Worm (Caenorhabditis elegans): ENCODE measurements around the gene ZK546.2.
A peak's percentile ranks its signal among the peaks of the same experiment; 100 is the strongest.
"Not testable (repeated sequence)": the region's sequence is repeated elsewhere in the genome, so short reads cannot be mapped to it uniquely, and the experiment has no call there.

ZK546.2 gene

DNA sequence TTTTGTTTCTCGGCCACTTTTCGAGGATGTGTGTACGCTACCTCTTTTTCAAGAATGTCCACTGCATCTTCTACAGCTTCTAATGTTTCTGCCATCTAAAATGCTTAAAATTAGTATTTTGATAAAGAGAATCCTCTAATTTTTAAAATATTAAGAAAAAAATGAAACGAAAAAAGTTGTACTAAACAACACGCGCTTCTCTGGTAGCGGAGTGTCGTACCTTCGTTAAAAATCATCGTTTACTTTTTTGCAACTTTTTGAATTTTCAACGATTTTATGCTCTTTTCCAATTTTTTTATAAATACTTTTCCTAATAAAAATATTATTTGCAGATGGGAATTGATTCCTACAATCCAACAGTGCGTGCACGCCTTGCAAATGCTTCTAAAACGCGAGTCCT lies at the start of gene ZK546.2, which contains the start of gene gldi-11:
Gene ZK546.2, plus strand, starts transcription at position 333 of the 400 bp plus-strand sequence.
Gene gldi-11, minus strand, starts transcription at position 95 of the 400 bp plus-strand sequence.
- TF ChIP-seq pha-4 (tag; optimal IDR thresholded peaks at IDR 0.05) (no peak), elt-3 (tag; optimal IDR thresholded peaks at IDR 0.05) (no peak), drap-1 (GFP tag; optimal IDR thresholded peaks at IDR 0.05) (no peak), mls-2 (tag; optimal IDR thresholded peaks at IDR 0.05) (no peak), unc-62 (GFP tag; optimal IDR thresholded peaks at IDR 0.05) (no peak), lin-32 (GFP tag; optimal IDR thresholded peaks at IDR 0.05) (no peak), mab-5 (tag; optimal IDR thresholded peaks at IDR 0.05) (no peak), ceh-39 (tag; optimal IDR thresholded peaks at IDR 0.05) (no peak)

DNA sequence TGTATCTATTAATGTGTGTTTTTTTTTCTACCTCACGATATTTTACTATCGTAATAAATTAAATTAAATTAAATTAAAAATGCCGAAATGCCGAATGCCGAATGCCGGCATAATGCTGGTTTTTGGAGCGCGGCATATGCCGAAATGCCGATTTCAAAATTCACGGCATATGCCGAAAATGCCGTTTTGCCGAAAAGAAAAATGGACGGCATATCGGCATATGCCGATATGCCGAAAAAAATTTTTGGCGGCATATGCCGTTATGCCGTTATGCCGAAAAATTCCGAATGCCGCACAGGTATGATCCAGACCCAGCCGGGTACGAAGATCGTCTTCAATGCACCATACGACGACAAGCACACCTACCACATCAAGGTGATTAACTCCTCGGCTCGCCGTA lies 47.3 kb upstream of the ZK546.2 start, which contains the start of gene msp-32:
Gene msp-32, plus strand, starts transcription at position 301 of the 400 bp plus-strand sequence.
- not testable (repeated sequence) for TF ChIP-seq tbx-8, ceh-83, ceh-43 (GFP tag; optimal IDR thresholded peaks at IDR 0.05)

DNA sequence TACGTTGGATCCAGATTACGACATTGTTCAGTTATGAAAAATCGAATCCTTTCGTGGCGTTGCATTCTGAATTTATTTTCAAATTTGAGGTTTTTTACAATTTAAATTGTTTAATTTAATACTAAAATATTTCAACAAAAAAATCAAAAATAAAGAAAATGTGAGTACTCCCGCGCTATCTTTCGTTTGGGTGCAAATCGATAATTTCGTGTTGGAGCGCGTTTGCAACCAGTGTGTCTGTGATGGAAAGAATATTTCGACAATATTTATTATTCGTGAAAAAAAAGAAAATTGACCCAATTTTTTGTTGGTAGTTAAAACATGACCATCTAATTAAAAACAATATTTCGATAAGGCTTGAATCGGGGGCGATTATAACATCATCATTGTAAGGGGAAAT lies 43.8 kb upstream of the ZK546.2 start, which contains the start of gene R05F9.9:
Gene R05F9.9, minus strand, starts transcription at position 66 of the 400 bp plus-strand sequence.
- TF ChIP-seq M03D4.4 (tag; optimal IDR thresholded peaks at IDR 0.05) (no peak), lsy-2 (tag; optimal IDR thresholded peaks at IDR 0.05) (peak; percentile 37), cnd-1 (tag; optimal IDR thresholded peaks at IDR 0.05) (no peak), flh-1 (GFP tag; optimal IDR thresholded peaks at IDR 0.05) (no peak), tbx-8 (GFP tag; optimal IDR thresholded peaks at IDR 0.05) (no peak), unc-120 (tag; optimal IDR thresholded peaks at IDR 0.05; ENCODE audit: poor library complexity, severe bottlenecking) (no peak), ces-1 (GFP tag; optimal IDR thresholded peaks at IDR 0.05) (peak; percentile 29), mep-1 (tag; optimal IDR thresholded peaks at IDR 0.05) (peak; percentile 46), lin-32 (GFP tag; optimal IDR thresholded peaks at IDR 0.05) (no peak), blmp-1 (tag; optimal IDR thresholded peaks at IDR 0.05) (no peak), sptf-1 (tag; optimal IDR thresholded peaks at IDR 0.05) (no peak), sem-2 (GFP tag; optimal IDR thresholded peaks at IDR 0.05) (no peak), mab-5 (tag; optimal IDR thresholded peaks at IDR 0.05) (no peak), nhr-76 (tag; optimal IDR thresholded peaks at IDR 0.05) (no peak), ceh-39 (tag; optimal IDR thresholded peaks at IDR 0.05) (peak; percentile 75), mls-2 (tag; optimal IDR thresholded peaks at IDR 0.05) (no peak), pha-4 (tag; optimal IDR thresholded peaks at IDR 0.05) (no peak), ceh-83 (GFP tag; optimal IDR thresholded peaks at IDR 0.05) (no peak)

DNA sequence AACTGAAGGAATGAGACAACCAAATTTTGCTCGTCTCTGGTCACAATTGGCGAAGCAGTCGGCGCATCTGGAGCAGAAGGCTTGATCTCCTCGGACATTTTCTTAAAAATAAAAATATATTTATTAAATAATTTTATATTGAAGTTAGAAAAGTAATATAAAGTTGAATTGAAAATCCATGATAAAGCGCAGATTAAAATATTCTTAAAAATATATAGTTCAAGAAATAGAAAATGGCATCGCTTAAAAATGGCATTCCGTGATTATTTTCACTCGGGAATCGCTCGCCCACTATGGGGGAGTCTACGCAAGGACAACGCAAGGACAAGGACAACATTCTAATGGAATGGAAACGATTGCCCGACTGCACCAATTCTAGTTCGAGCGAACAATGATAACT lies 42.1 kb upstream of the ZK546.2 start, which contains the start of gene sgt-1:
Gene sgt-1, minus strand, starts transcription at position 101 of the 400 bp plus-strand sequence.
- TF ChIP-seq snpc-4 (tag; optimal IDR thresholded peaks at IDR 0.05); lsy-2 (tag; optimal IDR thresholded peaks at IDR 0.05); unc-62 (GFP tag; optimal IDR thresholded peaks at IDR 0.05): not testable (repeated sequence)

DNA sequence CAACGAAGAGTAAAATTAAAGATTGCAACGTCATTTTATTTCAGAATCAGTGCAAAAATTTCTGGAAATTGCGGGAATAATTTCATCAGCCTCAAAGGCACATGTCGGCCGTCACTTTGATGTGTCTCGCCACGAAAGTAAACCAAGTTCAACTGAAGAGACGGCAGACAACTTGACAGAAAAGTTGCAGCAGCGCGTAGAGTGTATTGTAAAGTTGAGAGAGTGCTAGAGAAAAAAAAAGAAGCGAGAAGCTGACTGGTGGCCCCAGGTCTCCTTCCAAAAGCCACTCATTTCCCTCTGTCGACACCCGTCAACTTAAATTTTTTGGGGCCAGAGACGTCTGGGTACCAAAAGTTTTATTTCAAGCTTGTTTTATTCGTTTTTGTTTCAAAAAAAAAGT lies 41.5 kb upstream of the ZK546.2 start:
- TF ChIP-seq lsy-2 (tag; optimal IDR thresholded peaks at IDR 0.05) (peak; percentile 56), ceh-43 (GFP tag; optimal IDR thresholded peaks at IDR 0.05) (no peak), snpc-4 (tag; optimal IDR thresholded peaks at IDR 0.05) (no peak), unc-62 (GFP tag; optimal IDR thresholded peaks at IDR 0.05) (peak; percentile 97), nhr-237 (tag; optimal IDR thresholded peaks at IDR 0.05) (peak; percentile 40), pha-4 (tag; optimal IDR thresholded peaks at IDR 0.05) (peak; percentile 70), flh-1 (GFP tag; optimal IDR thresholded peaks at IDR 0.05) (no peak), lin-13 (tag; optimal IDR thresholded peaks at IDR 0.05) (no peak), ces-1 (GFP tag; optimal IDR thresholded peaks at IDR 0.05) (peak; percentile 93), unc-39 (tag; optimal IDR thresholded peaks at IDR 0.05) (no peak), hlh-1 (tag; optimal IDR thresholded peaks at IDR 0.05) (peak; percentile 84), ceh-39 (tag; optimal IDR thresholded peaks at IDR 0.05) (no peak), M03D4.4 (tag; optimal IDR thresholded peaks at IDR 0.05) (no peak), ham-2 (GFP tag; optimal IDR thresholded peaks at IDR 0.05) (peak; percentile 50), nhr-28 (tag; optimal IDR thresholded peaks at IDR 0.05) (no peak), unc-120 (tag; optimal IDR thresholded peaks at IDR 0.05; ENCODE audit: poor library complexity, severe bottlenecking) (peak; percentile 34), mep-1 (tag; optimal IDR thresholded peaks at IDR 0.05) (peak; percentile 41)

DNA sequence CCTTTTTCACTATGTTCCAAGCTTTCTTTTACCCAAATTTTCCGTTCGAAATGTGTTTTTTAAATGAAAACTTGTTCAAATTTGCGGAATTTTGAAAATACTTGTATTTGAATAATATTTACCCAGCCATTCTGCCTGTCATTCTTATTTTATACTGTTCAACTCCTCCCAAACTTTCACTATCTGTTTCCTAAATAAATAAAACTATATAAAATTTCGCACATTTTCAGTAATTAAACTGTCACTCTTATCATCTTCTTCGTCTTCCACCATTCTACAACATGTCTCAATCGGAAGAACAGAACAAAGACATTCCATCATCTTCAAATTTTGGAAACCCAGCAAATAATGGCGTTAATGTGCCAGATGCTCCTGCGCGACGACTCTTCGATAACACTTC lies 41.0 kb upstream of the ZK546.2 start, which contains the start of gene btbd-10:
Gene btbd-10, plus strand, starts transcription at position 231 of the 400 bp plus-strand sequence.
- no peak for TF ChIP-seq unc-120 (tag; optimal IDR thresholded peaks at IDR 0.05; ENCODE audit: poor library complexity, severe bottlenecking)
- no peak for TF ChIP-seq elt-1 (tag; optimal IDR thresholded peaks at IDR 0.05; ENCODE audit: borderline replicate concordance, insufficient read depth)
- TF ChIP-seq snpc-4 (tag; optimal IDR thresholded peaks at IDR 0.05), result no peak
- no peak for TF ChIP-seq sem-2 (GFP tag; optimal IDR thresholded peaks at IDR 0.05)
- no peak for TF ChIP-seq lsy-2 (tag; optimal IDR thresholded peaks at IDR 0.05)
- TF ChIP-seq mep-1 (tag; optimal IDR thresholded peaks at IDR 0.05), result no peak
- TF ChIP-seq nhr-2 (tag; optimal IDR thresholded peaks at IDR 0.05), result no peak
- no peak for TF ChIP-seq pha-4 (tag; optimal IDR thresholded peaks at IDR 0.05)
- TF ChIP-seq lin-32 (GFP tag; optimal IDR thresholded peaks at IDR 0.05), result no peak
- no peak for TF ChIP-seq ceh-43 (GFP tag; optimal IDR thresholded peaks at IDR 0.05)
- no peak for TF ChIP-seq drap-1 (GFP tag; optimal IDR thresholded peaks at IDR 0.05)
- no peak for TF ChIP-seq hlh-1 (tag; optimal IDR thresholded peaks at IDR 0.05)
- no peak for TF ChIP-seq sptf-1 (tag; optimal IDR thresholded peaks at IDR 0.05)
- TF ChIP-seq nhr-76 (tag; optimal IDR thresholded peaks at IDR 0.05), result no peak
- TF ChIP-seq M03D4.4 (tag; optimal IDR thresholded peaks at IDR 0.05), result no peak
- no peak for TF ChIP-seq mls-2 (tag; optimal IDR thresholded peaks at IDR 0.05)
- TF ChIP-seq blmp-1 (tag; optimal IDR thresholded peaks at IDR 0.05), result no peak
- no peak for TF ChIP-seq nhr-28 (tag; optimal IDR thresholded peaks at IDR 0.05)
- TF ChIP-seq ceh-39 (tag; optimal IDR thresholded peaks at IDR 0.05), result no peak
- no peak for TF ChIP-seq ces-1 (GFP tag; optimal IDR thresholded peaks at IDR 0.05)

Measured in whole organism, mixed stage, embryonic.